Fruit fly (Drosophila melanogaster): ENCODE measurements around the gene Ugt36A1.

Gene Ugt36A1

dm6 chr2L:3598485-3598884 is 20.4 kb upstream of the Ugt36A1 start (continued):
- TF ChIP-seq CG11504 (tag; optimal IDR thresholded peaks at IDR 0.05) (peak; percentile 48), sqz (GFP tag; optimal IDR thresholded peaks at IDR 0.05) (no peak), slbo (GFP tag; IDR thresholded peaks at IDR 0.05) (peak; percentile 44; the same call in 1 of the 2 replicates), BtbVII (GFP tag; optimal IDR thresholded peaks at IDR 0.05) (no peak), dmrt11E (tag; optimal IDR thresholded peaks at IDR 0.05) (peak; percentile 68), Camta (GFP tag; optimal IDR thresholded peaks at IDR 0.05) (peak; percentile 20), stc (GFP tag; IDR thresholded peaks at IDR 0.05) (peak; percentile 19; the same call in 1 of the 2 replicates), Scr (GFP tag; IDR thresholded peaks at IDR 0.05; ENCODE audit: partially characterized antibody) (no peak), CG15514 (GFP tag; optimal IDR thresholded peaks at IDR 0.05) (no peak), jigr1 (GFP tag; IDR thresholded peaks at IDR 0.05) (no peak), CG10431 (GFP tag; optimal IDR thresholded peaks at IDR 0.05) (no peak), br (optimal IDR thresholded peaks at IDR 0.05) (no peak), CG8388 (GFP tag; optimal IDR thresholded peaks at IDR 0.05) (peak; percentile 31), CG34224 (GFP tag; IDR thresholded peaks at IDR 0.05; ENCODE audit: partially characterized antibody) (no peak), hb (GFP tag; IDR thresholded peaks at IDR 0.05; ENCODE audit: partially characterized antibody) (no peak), jumu (GFP tag; optimal IDR thresholded peaks at IDR 0.05) (peak; percentile 41), ranshi (GFP tag; IDR thresholded peaks at IDR 0.05) (peak; percentile 53; the same call in 1 of the 2 replicates), CG9797 (GFP tag; optimal IDR thresholded peaks at IDR 0.05) (no peak), her (GFP tag; optimal IDR thresholded peaks at IDR 0.05) (peak; percentile 1), Lhr (GFP tag; optimal IDR thresholded peaks at IDR 0.05) (no peak), CG8924 (tag; optimal IDR thresholded peaks at IDR 0.05) (no peak), CG10979 (tag; optimal IDR thresholded peaks at IDR 0.05) (peak; percentile 74), CG2199 (GFP tag; IDR thresholded peaks at IDR 0.05) (no peak), sim (GFP tag; IDR thresholded peaks at IDR 0.05) (no peak), chinmo (GFP tag; IDR thresholded peaks at IDR 0.05; ENCODE audit: partially characterized antibody) (no peak), D19A (tag; optimal IDR thresholded peaks at IDR 0.05) (peak; percentile 38), ERR (GFP tag; optimal IDR thresholded peaks at IDR 0.05) (no peak), Spps (tag; optimal IDR thresholded peaks at IDR 0.05) (peak; percentile 44), btn (GFP tag; optimal IDR thresholded peaks at IDR 0.05) (no peak), pho (GFP tag; optimal IDR thresholded peaks at IDR 0.05) (no peak), CG8765 (GFP tag; IDR thresholded peaks at IDR 0.05) (no peak; the same call in 1 of the 2 replicates), ewg (GFP tag; optimal IDR thresholded peaks at IDR 0.05) (peak; percentile 22), CG2129 (GFP tag; IDR thresholded peaks at IDR 0.05; ENCODE audit: partially characterized antibody) (no peak), fd96Cb (tag; optimal IDR thresholded peaks at IDR 0.05) (peak; percentile 56), Bdp1 (GFP tag; optimal IDR thresholded peaks at IDR 0.05) (no peak), CG1792 (GFP tag; optimal IDR thresholded peaks at IDR 0.05) (no peak), chn (GFP tag; optimal IDR thresholded peaks at IDR 0.05) (peak; percentile 19), CG32532 (GFP tag; IDR thresholded peaks at IDR 0.05) (0 out of 2 replicates have a peak, but pooled peaks have one; percentile 31), ken (GFP tag; IDR thresholded peaks at IDR 0.05) (peak; percentile 57; the same call in 1 of the 3 replicates), Poxn (GFP tag; IDR thresholded peaks at IDR 0.05) (no peak), CG16779 (GFP tag; IDR thresholded peaks at IDR 0.05) (no peak), CG8089 (GFP tag; optimal IDR thresholded peaks at IDR 0.05) (peak; percentile 39), Six4 (GFP tag; optimal IDR thresholded peaks at IDR 0.05) (peak; percentile 44), Abd-B (GFP tag; optimal IDR thresholded peaks at IDR 0.05) (no peak), gro (GFP tag; optimal IDR thresholded peaks at IDR 0.05) (no peak), Atf6 (GFP tag; IDR thresholded peaks at IDR 0.05) (no peak), pros (GFP tag; optimal IDR thresholded peaks at IDR 0.05) (no peak), unpg (GFP tag; optimal IDR thresholded peaks at IDR 0.05) (peak; percentile 40), CG2678 (tag; optimal IDR thresholded peaks at IDR 0.05) (peak; percentile 41), Hmx (GFP tag; optimal IDR thresholded peaks at IDR 0.05) (no peak), usp (GFP tag; optimal IDR thresholded peaks at IDR 0.05) (no peak)
